Fruit fly (Drosophila melanogaster): ENCODE measurements around the gene MtnB.

DNA sequence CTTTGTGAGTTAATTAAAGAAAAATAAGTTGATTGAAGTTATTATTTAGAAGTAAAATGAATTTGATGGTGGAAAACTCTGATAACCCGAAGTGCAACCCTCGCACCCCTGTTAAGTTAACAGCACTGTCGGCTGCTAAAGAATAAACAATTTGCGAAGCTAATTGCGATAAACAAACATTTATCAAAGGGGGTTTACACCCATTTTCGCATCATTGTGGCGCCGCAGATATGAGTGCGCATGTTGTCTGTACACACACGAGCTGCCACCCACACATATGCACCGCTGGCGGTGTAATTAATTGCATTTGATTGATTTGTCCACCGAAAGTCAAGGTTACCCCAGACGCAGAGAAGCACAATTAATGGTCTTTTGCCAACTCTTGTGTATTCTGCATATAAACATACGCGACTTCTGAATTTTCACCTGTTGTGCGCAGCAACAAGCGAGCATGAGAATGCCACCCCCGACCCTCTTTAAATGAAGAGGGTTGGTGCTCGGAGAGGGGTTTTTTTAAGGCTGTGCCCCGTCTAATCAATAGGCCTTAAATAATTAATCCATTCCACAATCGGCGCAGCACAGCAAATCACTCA is 48.0 kb upstream of the MtnB start:
- no peak for TF ChIP-seq Sin3A (optimal IDR thresholded peaks at IDR 0.05)
- no peak for TF ChIP-seq insv (optimal IDR thresholded peaks at IDR 0.05)
- no peak for TF ChIP-seq h (optimal IDR thresholded peaks at IDR 0.05)
- no peak for TF ChIP-seq psq (optimal IDR thresholded peaks at IDR 0.05)
- no peak for TF ChIP-seq ttk (optimal IDR thresholded peaks at IDR 0.05)
